Worm (Caenorhabditis elegans): ENCODE measurements around the gene nhr-192.

The nhr-192 gene

DNA sequence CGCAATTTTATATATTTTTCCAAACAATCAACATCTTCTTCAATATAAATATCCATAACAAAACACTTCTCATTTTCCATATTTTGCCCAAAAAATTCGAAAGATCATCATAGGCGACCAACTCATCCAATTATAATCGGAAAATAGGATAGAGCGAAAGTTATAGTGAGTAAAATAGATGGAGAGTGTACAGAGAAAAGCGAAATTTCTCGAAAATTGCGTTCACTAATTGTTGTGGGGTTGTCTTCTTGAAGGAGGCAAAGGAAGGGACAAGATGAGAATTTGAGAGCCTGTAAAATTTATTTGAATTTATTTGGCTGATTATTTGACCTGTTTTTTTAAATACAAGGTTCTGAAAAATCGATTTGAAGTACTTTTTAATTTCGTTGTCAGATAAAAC, 34.9 kb downstream of the nhr-192 start (continued):
- TF ChIP-seq fkh-4 (tag; optimal IDR thresholded peaks at IDR 0.05; ENCODE audit: borderline replicate concordance) = no peak
- no peak for TF ChIP-seq ama-1 (optimal IDR thresholded peaks at IDR 0.05)
- TF ChIP-seq ceh-8 (GFP tag; optimal IDR thresholded peaks at IDR 0.05) = peak; percentile 31
- no peak for TF ChIP-seq lir-3 (tag; optimal IDR thresholded peaks at IDR 0.05; ENCODE audit: poor library complexity)
- no peak for TF ChIP-seq nhr-11 (tag; optimal IDR thresholded peaks at IDR 0.05)
- no peak for TF ChIP-seq tbx-2 (tag; optimal IDR thresholded peaks at IDR 0.05)
- peak; percentile 15 for TF ChIP-seq swsn-7 (tag; optimal IDR thresholded peaks at IDR 0.05)

- TF ChIP-seq nhr-85 (tag) (peak; percentile 84), lin-35 (GFP tag; optimal IDR thresholded peaks at IDR 0.05) (peak; percentile 94 to 96), elt-2 (tag; optimal IDR thresholded peaks at IDR 0.05) (peak; percentile 40), nhr-11 (tag; optimal IDR thresholded peaks at IDR 0.05) (no peak), fos-1 (tag; optimal IDR thresholded peaks at IDR 0.05) (no peak), elt-3 (tag; optimal IDR thresholded peaks at IDR 0.05) (peak in 1 of 6 experiments; percentile 14), skn-1 (tag; optimal IDR thresholded peaks at IDR 0.05) (peak; percentile 13), isw-1 (GFP tag; IDR thresholded peaks at IDR 0.05) (peak; percentile 30; the same call in 1 of the 2 replicates), C16A3.4 (tag; optimal IDR thresholded peaks at IDR 0.05) (peak; percentile 36), alr-1 (tag; optimal IDR thresholded peaks at IDR 0.05; ENCODE audit: borderline replicate concordance) (no peak), fkh-4 (tag; optimal IDR thresholded peaks at IDR 0.05; ENCODE audit: borderline replicate concordance) (no peak), dpl-1 (GFP tag; optimal IDR thresholded peaks at IDR 0.05) (peak; percentile 91 to 95 (median 93)), xbp-1 (tag; optimal IDR thresholded peaks at IDR 0.05) (peak; percentile 43), aha-1 (tag; optimal IDR thresholded peaks at IDR 0.05) (no peak), pqm-1 (tag; optimal IDR thresholded peaks at IDR 0.05) (no peak), F16B12.6 (tag; optimal IDR thresholded peaks at IDR 0.05) (peak; percentile 92), nhr-76 (tag; optimal IDR thresholded peaks at IDR 0.05) (no peak), mep-1 (tag; optimal IDR thresholded peaks at IDR 0.05) (peak; percentile 60), dsc-1 (tag; optimal IDR thresholded peaks at IDR 0.05) (peak; percentile 21), rnt-1 (tag; optimal IDR thresholded peaks at IDR 0.05) (peak; percentile 18), vab-15 (tag; optimal IDR thresholded peaks at IDR 0.05) (no peak), efl-1 (optimal IDR thresholded peaks at IDR 0.05) (peak; percentile 96 to 97), efl-1 (GFP tag; optimal IDR thresholded peaks at IDR 0.05 in 1 of 2) (peak; percentile 94 to 99), nhr-77 (tag; optimal IDR thresholded peaks at IDR 0.05) (peak; percentile 29), lin-14 (GFP tag; optimal IDR thresholded peaks at IDR 0.05) (peak; percentile 36), blmp-1 (tag; optimal IDR thresholded peaks at IDR 0.05) (peak; percentile 29), ceh-88 (GFP tag; IDR thresholded peaks at IDR 0.05) (no peak), tbx-2 (tag; optimal IDR thresholded peaks at IDR 0.05) (peak; percentile 17), efl-3 (GFP tag; optimal IDR thresholded peaks at IDR 0.05) (no peak), C34B4.2 (tag; optimal IDR thresholded peaks at IDR 0.05) (no peak), ceh-82 (tag; optimal IDR thresholded peaks at IDR 0.05) (peak in 2 of 3 experiments; percentile 18 to 21), nhr-28 (tag; optimal IDR thresholded peaks at IDR 0.05) (no peak), snu-23 (GFP tag; optimal IDR thresholded peaks at IDR 0.05) (peak; percentile 70), aly-2 (tag; optimal IDR thresholded peaks at IDR 0.05) (no peak), sptf-1 (tag; optimal IDR thresholded peaks at IDR 0.05) (no peak), ceh-90 (tag; optimal IDR thresholded peaks at IDR 0.05) (peak; percentile 60), swsn-7 (tag; optimal IDR thresholded peaks at IDR 0.05) (peak; percentile 25), nhr-47 (tag; optimal IDR thresholded peaks at IDR 0.05) (peak; percentile 58), lin-13 (GFP tag; optimal IDR thresholded peaks at IDR 0.05) (peak; percentile 59), pag-3 (tag; optimal IDR thresholded peaks at IDR 0.05; ENCODE audit: borderline replicate concordance, insufficient read depth) (no peak), mab-9 (GFP tag; IDR thresholded peaks at IDR 0.05) (no peak), egl-27 (tag; optimal IDR thresholded peaks at IDR 0.05) (no peak), lsy-2 (tag; optimal IDR thresholded peaks at IDR 0.05) (peak; percentile 23 to 71), unc-98 (GFP tag; IDR thresholded peaks at IDR 0.05) (no peak), nhr-20 (tag; optimal IDR thresholded peaks at IDR 0.05) (peak; percentile 55), nhr-71 (tag; optimal IDR thresholded peaks at IDR 0.05) (peak; percentile 67)
Observed at ce11 chrV:10031384-10032171, 38.9 kb downstream of the nhr-192 start.

All from whole organism, L1 larva.